Worm (Caenorhabditis elegans): ENCODE results near the gene plp-2.

DNA sequence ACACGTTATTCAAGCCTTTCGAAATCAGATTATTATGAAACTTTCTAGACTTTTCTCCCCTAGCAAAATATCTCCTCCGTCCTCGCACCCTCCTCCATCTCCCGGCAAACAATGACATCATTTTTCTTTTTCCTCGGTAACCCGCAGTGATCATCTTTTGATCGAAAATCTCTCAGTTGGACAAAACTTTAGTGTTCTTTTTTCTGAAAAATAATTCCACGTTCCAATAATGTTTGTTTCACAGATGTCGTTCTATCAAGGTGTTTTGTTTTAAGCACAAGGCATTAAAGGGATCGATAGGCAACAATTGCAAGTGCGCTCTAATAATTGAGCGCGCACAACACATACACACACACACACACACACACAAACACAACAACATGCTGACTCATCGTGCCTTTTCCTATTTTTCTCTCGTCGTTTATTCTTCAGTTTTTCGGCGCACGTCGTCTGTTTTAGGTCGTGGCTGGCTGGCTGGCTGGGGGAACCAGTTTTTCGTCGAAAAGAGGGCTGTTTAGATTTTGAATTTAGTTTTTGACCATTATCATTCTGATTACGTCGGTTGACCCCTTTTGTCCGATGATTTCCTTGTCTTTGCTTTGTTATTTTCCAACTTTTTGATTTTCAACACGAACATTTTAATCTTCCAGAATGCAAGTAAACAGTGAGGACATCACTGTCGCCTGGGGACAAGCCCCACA is 7.0 kb downstream of the plp-2 start, which contains the start of gene F20D1.3:
- TF ChIP-seq hsf-1 (GFP tag; IDR thresholded peaks at IDR 0.05) = 0 out of 2 replicates have a peak, but pooled peaks have one; percentile 40
- TF ChIP-seq tbx-9 (tag; optimal IDR thresholded peaks at IDR 0.05; ENCODE audit: borderline replicate concordance) = no peak
- no peak for TF ChIP-seq F49E8.2 (tag; optimal IDR thresholded peaks at IDR 0.05; ENCODE audit: insufficient read depth)
- TF ChIP-seq nhr-179 (tag; optimal IDR thresholded peaks at IDR 0.05) = no peak

All from whole organism, young adult.